Worm (Caenorhabditis elegans): ENCODE data around the gene W01B6.4.

ce11 chrIV:10062728-10063127, 12.5 kb upstream of the W01B6.4 start, which contains the start of gene ipla-7:
- TF ChIP-seq B0310.2 (tag; optimal IDR thresholded peaks at IDR 0.05) (no peak), ama-1 (optimal IDR thresholded peaks at IDR 0.05) (no peak), scrt-1 (GFP tag; IDR thresholded peaks at IDR 0.05) (no peak), flt-1 (GFP tag; IDR thresholded peaks at IDR 0.05) (no peak), pes-1 (GFP tag; IDR thresholded peaks at IDR 0.05) (no peak), hmg-4 (GFP tag; optimal IDR thresholded peaks at IDR 0.05) (no peak), aly-1 (tag; optimal IDR thresholded peaks at IDR 0.05) (no peak)
